Fruit fly (Drosophila melanogaster) whole organism, embryonic: Measurements from ENCODE around the gene CG15480.
A peak's percentile ranks its signal among the peaks of the same experiment; 100 is the strongest.

Source experiments
- Adf1 ChIP-seq: fragments of 200-800 bp; sonication (Bioruptor generic); IDR thresholded peaks from 2 replicates; pipeline ENCODE4 v1.3.6; 2022; ENCODE audit warnings: missing biosample characterization, missing genetic modification characterization
- CG10147 ChIP-seq: fragments of 200-800 bp; sonication (Bioruptor generic); optimal IDR thresholded peaks from 2 replicates; lab custom pipeline; 2019; ENCODE audit warnings: missing biosample characterization, mild to moderate bottlenecking, missing genetic modification characterization, moderate library complexity
- CG10462 ChIP-seq: fragments of 200-800 bp; sonication (Bioruptor generic); optimal IDR thresholded peaks from 2 replicates; lab custom pipeline; 2016; ENCODE audit warnings: missing biosample characterization, missing genetic modification characterization
- CG10565 ChIP-seq: fragments of 200-800 bp; sonication (Bioruptor generic); optimal IDR thresholded peaks from 3 replicates; lab custom pipeline; 2016; ENCODE audit warnings: missing biosample characterization, mild to moderate bottlenecking, missing genetic modification characterization
- CG11093 ChIP-seq: fragments of 200-800 bp; sonication (Bioruptor generic); IDR thresholded peaks from 3 replicates; pipeline ENCODE4 v1.3.6; 2022; ENCODE audit warnings: missing biosample characterization, missing genetic modification characterization
- CG11398 ChIP-seq: fragments of 200-800 bp; sonication (Bioruptor generic); optimal IDR thresholded peaks from 2 replicates; lab custom pipeline; 2016; ENCODE audit warnings: missing biosample characterization, missing genetic modification characterization
- CG1233 ChIP-seq: fragments of 200-800 bp; sonication (Bioruptor generic); optimal IDR thresholded peaks from 4 replicates; lab custom pipeline; 2018; ENCODE audit warnings: missing biosample characterization, mild to moderate bottlenecking, missing genetic modification characterization
- CG12744 ChIP-seq: fragments of 200-800 bp; sonication (Bioruptor generic); optimal IDR thresholded peaks from 2 replicates; lab custom pipeline; 2016; ENCODE audit warnings: missing biosample characterization, missing genetic modification characterization
- CG12942 ChIP-seq: fragments of 200-800 bp; sonication (Bioruptor generic); optimal IDR thresholded peaks from 3 replicates; lab custom pipeline; 2016; ENCODE audit warnings: missing biosample characterization, missing genetic modification characterization
- CG13296 ChIP-seq: fragments of 200-800 bp; sonication (Bioruptor generic); optimal IDR thresholded peaks from 3 replicates; lab custom pipeline; 2018; ENCODE audit warnings: missing biosample characterization, mild to moderate bottlenecking, missing genetic modification characterization
- CG3847 ChIP-seq: fragments of 200-800 bp; sonication (Bioruptor generic); IDR thresholded peaks from 2 replicates; pipeline ENCODE4 v1.3.6; 2022; ENCODE audit warnings: missing biosample characterization, missing genetic modification characterization
- CG4328 ChIP-seq: fragments of 200-800 bp; sonication (Bioruptor generic); optimal IDR thresholded peaks from 3 replicates; lab custom pipeline; 2017; ENCODE audit warnings: missing biosample characterization, missing genetic modification reagents, missing genetic modification characterization
- CG43689 ChIP-seq: fragments of 200-800 bp; sonication (Bioruptor generic); IDR thresholded peaks from 2 replicates; pipeline ENCODE4 v1.3.6; 2022; ENCODE audit warnings: missing biosample characterization, missing genetic modification characterization
- CG4424 ChIP-seq: fragments of 200-800 bp; sonication (Bioruptor generic); optimal IDR thresholded peaks from 3 replicates; lab custom pipeline; 2016; ENCODE audit warnings: missing biosample characterization, missing genetic modification characterization
- CG6254 ChIP-seq: fragments of 200-800 bp; sonication (Bioruptor generic); optimal IDR thresholded peaks from 3 replicates; lab custom pipeline; 2017; ENCODE audit warnings: mild to moderate bottlenecking, missing biosample characterization, missing genetic modification reagents, missing genetic modification characterization
- CG6272 ChIP-seq: fragments of 200-800 bp; sonication (Bioruptor generic); IDR thresholded peaks from 2 replicates; pipeline ENCODE4 v1.3.6; 2022; ENCODE audit warnings: missing biosample characterization, missing genetic modification characterization
- CG6791 ChIP-seq: fragments of 200-800 bp; sonication (Bioruptor generic); IDR thresholded peaks from 3 replicates; pipeline ENCODE4 v1.3.6; 2022; ENCODE audit warnings: missing biosample characterization, missing genetic modification characterization; ENCODE audit not compliant: partially characterized antibody
- CG6813 ChIP-seq: fragments of 200-800 bp; sonication (Bioruptor generic); optimal IDR thresholded peaks from 2 replicates; lab custom pipeline; 2017; ENCODE audit warnings: missing biosample characterization, missing genetic modification characterization, mild to moderate bottlenecking, moderate library complexity, missing genetic modification reagents
- CG7556 ChIP-seq: fragments of 200-800 bp; sonication (Bioruptor generic); optimal IDR thresholded peaks from 2 replicates; lab custom pipeline; 2017; ENCODE audit warnings: missing biosample characterization, mild to moderate bottlenecking, missing genetic modification characterization
- CG8290 ChIP-seq, 3 experiments: fragments of 200-800 bp; sonication (Bioruptor generic); optimal IDR thresholded peaks; 2 replicates each; lab custom pipeline; 2016 to 2019; ENCODE audit warnings: missing biosample characterization in 3 of 3, missing genetic modification characterization in 3 of 3, mild to moderate bottlenecking in 2 of 3, moderate library complexity in 1 of 3
- CG9727 ChIP-seq: fragments of 200-800 bp; sonication (Bioruptor generic); optimal IDR thresholded peaks from 3 replicates; lab custom pipeline; 2017; ENCODE audit warnings: missing biosample characterization, mild to moderate bottlenecking, missing genetic modification characterization
- CkIIα-i1 ChIP-seq: fragments of 200-800 bp; sonication (Bioruptor generic); IDR thresholded peaks from 2 replicates; pipeline ENCODE4 v1.3.6; 2022; ENCODE audit warnings: missing biosample characterization, missing genetic modification characterization
- Dad ChIP-seq: fragments of 200-800 bp; sonication (Bioruptor generic); optimal IDR thresholded peaks from 3 replicates; lab custom pipeline; 2016; ENCODE audit warnings: missing biosample characterization, missing genetic modification characterization
- ERR ChIP-seq: fragments of 200-800 bp; sonication (Bioruptor generic); optimal IDR thresholded peaks from 2 replicates; lab custom pipeline; 2016; ENCODE audit warnings: missing biosample characterization, missing genetic modification characterization
- HHEX ChIP-seq: fragments of 200-800 bp; sonication (Bioruptor generic); optimal IDR thresholded peaks from 3 replicates; lab custom pipeline; 2017; ENCODE audit warnings: missing biosample characterization, mild to moderate bottlenecking, missing genetic modification characterization, missing genetic modification reagents
- HmgZ ChIP-seq: fragments of 200-800 bp; sonication (Bioruptor generic); optimal IDR thresholded peaks from 2 replicates; lab custom pipeline; 2018; ENCODE audit warnings: missing biosample characterization, mild to moderate bottlenecking, missing genetic modification characterization
- Jarid2 ChIP-seq: fragments of 200-800 bp; sonication (Bioruptor generic); optimal IDR thresholded peaks from 3 replicates; lab custom pipeline; 2017; ENCODE audit warnings: mild to moderate bottlenecking, missing biosample characterization, missing genetic modification reagents, missing genetic modification characterization
- Ravus ChIP-seq: fragments of 200-800 bp; sonication (Bioruptor generic); IDR thresholded peaks from 2 replicates; pipeline ENCODE4 v1.3.6; 2022; ENCODE audit warnings: missing biosample characterization, missing genetic modification characterization
- Taf1 ChIP-seq: fragments of 200-800 bp; sonication (Bioruptor generic); IDR thresholded peaks from 2 replicates; pipeline ENCODE4 v1.3.6; 2022; ENCODE audit warnings: missing biosample characterization, missing genetic modification characterization
- bowl ChIP-seq: fragments of 200-800 bp; sonication (Bioruptor generic); IDR thresholded peaks from 2 replicates; pipeline ENCODE4 v1.3.6; 2022; ENCODE audit warnings: missing biosample characterization, missing genetic modification characterization
- cad ChIP-seq: fragments of >200 bp; optimal IDR thresholded peaks from 2 replicates; lab custom pipeline; 2017; ENCODE audit warnings: missing biosample characterization, missing genetic modification characterization
- crc ChIP-seq: fragments of 200-800 bp; sonication (Bioruptor generic); optimal IDR thresholded peaks from 2 replicates; lab custom pipeline; 2016; ENCODE audit warnings: missing biosample characterization, missing genetic modification characterization
- da ChIP-seq: fragments of 200-800 bp; sonication (Bioruptor generic); optimal IDR thresholded peaks from 2 replicates; lab custom pipeline; 2016; ENCODE audit warnings: missing biosample characterization, missing genetic modification characterization
- dmrt11E ChIP-seq: fragments of 200-800 bp; sonication (Bioruptor generic); optimal IDR thresholded peaks from 3 replicates; lab custom pipeline; 2018; ENCODE audit warnings: missing biosample characterization, mild to moderate bottlenecking, missing genetic modification characterization, moderate library complexity
- fd102C ChIP-seq: fragments of 200-800 bp; sonication (Bioruptor generic); optimal IDR thresholded peaks from 2 replicates; lab custom pipeline; 2018; ENCODE audit warnings: missing biosample characterization, mild to moderate bottlenecking, missing genetic modification characterization, moderate library complexity
- ftz-f1 ChIP-seq: fragments of 200-800 bp; sonication (Bioruptor generic); optimal IDR thresholded peaks from 2 replicates; lab custom pipeline; 2016; ENCODE audit warnings: missing biosample characterization, missing genetic modification characterization
- grn ChIP-seq: fragments of 200-800 bp; sonication (Bioruptor generic); optimal IDR thresholded peaks from 3 replicates; lab custom pipeline; 2017; ENCODE audit warnings: missing biosample characterization, missing genetic modification characterization
- ham ChIP-seq: fragments of 200-800 bp; sonication (Bioruptor generic); IDR thresholded peaks from 2 replicates; pipeline ENCODE4 v1.3.6; 2022; ENCODE audit warnings: missing biosample characterization, missing genetic modification characterization
- ken ChIP-seq: fragments of 200-800 bp; sonication (Bioruptor generic); IDR thresholded peaks from 3 replicates; pipeline ENCODE4 v1.3.6; 2022; ENCODE audit warnings: missing biosample characterization, missing genetic modification characterization
- luna ChIP-seq: fragments of 200-800 bp; sonication (Bioruptor generic); optimal IDR thresholded peaks from 2 replicates; lab custom pipeline; 2016; ENCODE audit warnings: missing biosample characterization, missing genetic modification characterization
- maf-S ChIP-seq: fragments of 200-800 bp; sonication (Bioruptor generic); optimal IDR thresholded peaks from 2 replicates; lab custom pipeline; 2016; ENCODE audit warnings: missing biosample characterization, missing genetic modification characterization
- onecut ChIP-seq: fragments of 200-800 bp; sonication (Bioruptor generic); IDR thresholded peaks from 2 replicates; pipeline ENCODE4 v1.3.6; 2022; ENCODE audit warnings: missing biosample characterization, missing genetic modification characterization
- org-1 ChIP-seq: fragments of 200-800 bp; sonication (Bioruptor generic); optimal IDR thresholded peaks from 2 replicates; lab custom pipeline; 2017; ENCODE audit warnings: missing biosample characterization, missing genetic modification characterization
- pan ChIP-seq, 4 experiments: fragments of >200 bp in 3 of 4; fragments of 200-800 bp in 1 of 4; sonication (Bioruptor generic) in 1 of 4; optimal IDR thresholded peaks in 3 of 4; IDR thresholded peaks in 1 of 4; 2 replicates each; pipeline versions ENCODE4 v1.3.6 to Lab custom; 2017 to 2022; ENCODE audit warnings: missing biosample characterization in 2 of 4, missing genetic modification characterization in 2 of 4, mixed read lengths in 1 of 4
- pho ChIP-seq: fragments of 200-800 bp; sonication (Bioruptor generic); optimal IDR thresholded peaks from 2 replicates; lab custom pipeline; 2016; ENCODE audit warnings: missing biosample characterization, missing genetic modification characterization
- pita ChIP-seq: fragments of 200-800 bp; sonication (Bioruptor generic); optimal IDR thresholded peaks from 2 replicates; lab custom pipeline; 2017; ENCODE audit warnings: missing biosample characterization, mild to moderate bottlenecking, missing genetic modification characterization
- pnt ChIP-seq: fragments of 200-800 bp; sonication (Bioruptor generic); optimal IDR thresholded peaks from 3 replicates; lab custom pipeline; 2016; ENCODE audit warnings: missing biosample characterization, missing genetic modification characterization
- stc ChIP-seq: fragments of 200-800 bp; sonication (Bioruptor generic); IDR thresholded peaks from 2 replicates; pipeline ENCODE4 v1.3.6; 2022; ENCODE audit warnings: missing biosample characterization, missing genetic modification characterization
- tin ChIP-seq: fragments of 200-800 bp; sonication (Bioruptor generic); optimal IDR thresholded peaks from 3 replicates; lab custom pipeline; 2016; ENCODE audit warnings: missing biosample characterization, missing genetic modification characterization
- unpg ChIP-seq: fragments of 200-800 bp; sonication (Bioruptor generic); optimal IDR thresholded peaks from 3 replicates; lab custom pipeline; 2018; ENCODE audit warnings: missing biosample characterization, mild to moderate bottlenecking, missing genetic modification characterization, moderate library complexity

CG15480 gene

dm6 chr2L:13203437-13204137, 21.5 kb downstream of the CG15480 start, which contains the start of gene Pect (continued):
- TF ChIP-seq Ravus (no peak), CG6813 (no peak), fd102C (no peak), ham (GFP tag; lab: Robert Waterston, UW) (peak; percentile 34; the same call in 1 of the 2 replicates), CG1233 (GFP tag; lab: Kevin White, UChicago) (no peak), maf-S (GFP tag; lab: Kevin White, UChicago) (no peak), onecut (no peak; the same call in 1 of the 2 replicates), CG8290 (GFP tag; optimal IDR thresholded peaks at IDR 0.05; lab: Kevin White, UChicago) (no peak), CG8290 (tag; optimal IDR thresholded peaks at IDR 0.05; lab: Kevin White, UChicago) (no peak), CG11398 (no peak), dmrt11E (peak; percentile 37), CkIIα-i1 (GFP tag; lab: Robert Waterston, UW) (no peak), CG7556 (no peak), pan (optimal IDR thresholded peaks at IDR 0.05; lab: Kevin White, UChicago) (no peak), pan (GFP tag; optimal IDR thresholded peaks at IDR 0.05 in 1 of 2, IDR thresholded peaks at IDR 0.05 in 1 of 2) (peak in 1 of 2 experiments; percentile 4), CG4328 (GFP tag; lab: Kevin White, UChicago) (no peak), luna (GFP tag; lab: Kevin White, UChicago) (no peak), Adf1 (GFP tag; lab: Robert Waterston, UW) (peak; percentile 29), ERR (GFP tag; lab: Kevin White, UChicago) (peak; percentile 7), CG43689 (GFP tag; lab: Robert Waterston, UW) (no peak), ken (GFP tag; lab: Robert Waterston, UW) (no peak), Dad (no peak), Taf1 (GFP tag; lab: Robert Waterston, UW) (no peak), CG9727 (peak; percentile 37), stc (GFP tag; lab: Robert Waterston, UW) (peak; percentile 19; the same call in 1 of the 2 replicates), da (no peak), unpg (GFP tag; lab: Kevin White, UChicago) (no peak), CG3847 (0 out of 2 replicates have a peak, but pooled peaks have one; percentile 28), HmgZ (tag; lab: Kevin White, UChicago) (peak; percentile 62), CG10462 (no peak), pita (GFP tag; lab: Kevin White, UChicago) (no peak), Jarid2 (GFP tag; lab: Kevin White, UChicago) (peak; percentile 65), CG6791 (GFP tag; lab: Robert Waterston, UW) (no peak), cad (GFP tag; lab: Kevin White, UChicago) (no peak), CG4424 (GFP tag; lab: Kevin White, UChicago) (no peak), pho (GFP tag; lab: Kevin White, UChicago) (no peak), CG10565 (GFP tag; lab: Kevin White, UChicago) (no peak), CG12942 (GFP tag; lab: Kevin White, UChicago) (no peak), CG11093 (no peak), org-1 (GFP tag; lab: Kevin White, UChicago) (no peak), grn (GFP tag; lab: Kevin White, UChicago) (no peak), crc (GFP tag; lab: Kevin White, UChicago) (no peak), CG12744 (GFP tag; lab: Kevin White, UChicago) (no peak), CG13296 (GFP tag; lab: Kevin White, UChicago) (no peak), CG10147 (GFP tag; lab: Kevin White, UChicago) (no peak), ftz-f1 (GFP tag; lab: Kevin White, UChicago) (peak; percentile 4), HHEX (GFP tag; lab: Kevin White, UChicago) (no peak), CG6272 (no peak), bowl (GFP tag; lab: Robert Waterston, UW) (no peak), tin (GFP tag; lab: Kevin White, UChicago) (no peak), CG6254 (GFP tag; lab: Kevin White, UChicago) (no peak), pnt (no peak)
